Worm (Caenorhabditis elegans) whole organism, midembryonic: ENCODE data around the gene T28B11.1.

Experiments used
- T22C8.4 ChIP-seq: fragments of 200-800 bp; sonication (Bioruptor generic); IDR thresholded peaks from 2 replicates; pipeline ENCODE4 v1.3.6; 2022; ENCODE audit warnings: missing genetic modification characterization, missing compliant biosample characterization
- flt-1 ChIP-seq: fragments of 200-800 bp; sonication (Bioruptor generic); IDR thresholded peaks from 2 replicates; pipeline ENCODE4 v1.3.6; 2022; ENCODE audit warnings: missing genetic modification characterization, missing compliant biosample characterization
- klf-2 ChIP-seq: fragments of 200-800 bp; sonication (Bioruptor generic); conservative IDR thresholded peaks from 2 replicates; pipeline ENCODE4 v1.3.6; 2022; ENCODE audit warnings: missing genetic modification reagents, missing genetic modification characterization, missing compliant biosample characterization
- med-1 ChIP-seq: sonication (generic microtip); optimal IDR thresholded peaks from 2 replicates; lab custom pipeline; 2017; ENCODE audit warnings: missing genetic modification characterization, mild to moderate bottlenecking, missing compliant biosample characterization, antibody characterized with exemption, missing genetic modification reagents; ENCODE audit not compliant: insufficient read depth
- ref-1 ChIP-seq: fragments of 200-800 bp; sonication (Bioruptor generic); conservative IDR thresholded peaks from 2 replicates; pipeline ENCODE4 v1.3.6; 2022; ENCODE audit warnings: missing genetic modification reagents, missing genetic modification characterization, missing compliant biosample characterization
- tab-1 ChIP-seq: fragments of 200-800 bp; sonication (Bioruptor generic); IDR thresholded peaks from 2 replicates; pipeline ENCODE4 v1.3.6; 2022; ENCODE audit warnings: missing genetic modification characterization, missing compliant biosample characterization
- ztf-29 ChIP-seq: fragments of 200-800 bp; sonication (Bioruptor generic); IDR thresholded peaks from 2 replicates; pipeline ENCODE4 v1.3.6; 2022; ENCODE audit warnings: missing genetic modification reagents, missing genetic modification characterization, missing compliant biosample characterization

DNA sequence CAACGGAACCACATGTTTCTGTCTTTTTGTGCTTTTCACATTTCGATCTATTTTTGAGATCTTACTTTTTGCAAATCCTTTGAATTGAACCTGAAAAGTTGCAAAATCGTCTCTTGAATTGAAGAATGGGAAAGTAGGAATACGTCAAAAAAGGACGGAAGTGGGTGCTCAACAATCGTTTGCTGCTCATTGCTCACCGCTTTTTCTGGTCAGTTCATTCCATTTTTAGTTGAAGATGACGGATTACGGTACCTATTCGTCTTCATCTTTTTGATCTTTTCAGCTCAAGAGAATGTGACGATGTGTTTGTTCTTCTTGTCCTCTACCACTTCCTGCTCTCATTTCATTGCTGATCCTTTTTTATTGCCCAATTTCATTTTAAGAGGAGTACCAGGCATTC, 37.0 kb downstream of the T28B11.1 start, which contains the start of gene C05A2.4:
- TF ChIP-seq flt-1 (GFP tag; lab: Robert Waterston, UW), result no peak
- no peak for TF ChIP-seq med-1 (GFP tag; lab: Kevin White, UChicago)
- TF ChIP-seq T22C8.4, result no peak
- no peak for TF ChIP-seq tab-1 (GFP tag; lab: Robert Waterston, UW)
- no peak for TF ChIP-seq klf-2
- TF ChIP-seq ref-1 (GFP tag; lab: Robert Waterston, UW), result no peak
- no peak for TF ChIP-seq ztf-29 (GFP tag; lab: Robert Waterston, UW)
